Fruit fly (Drosophila melanogaster): Measurements from ENCODE around the gene CG15628.
A peak's percentile ranks its signal among the peaks of the same experiment; 100 is the strongest.

The CG15628 gene

DNA sequence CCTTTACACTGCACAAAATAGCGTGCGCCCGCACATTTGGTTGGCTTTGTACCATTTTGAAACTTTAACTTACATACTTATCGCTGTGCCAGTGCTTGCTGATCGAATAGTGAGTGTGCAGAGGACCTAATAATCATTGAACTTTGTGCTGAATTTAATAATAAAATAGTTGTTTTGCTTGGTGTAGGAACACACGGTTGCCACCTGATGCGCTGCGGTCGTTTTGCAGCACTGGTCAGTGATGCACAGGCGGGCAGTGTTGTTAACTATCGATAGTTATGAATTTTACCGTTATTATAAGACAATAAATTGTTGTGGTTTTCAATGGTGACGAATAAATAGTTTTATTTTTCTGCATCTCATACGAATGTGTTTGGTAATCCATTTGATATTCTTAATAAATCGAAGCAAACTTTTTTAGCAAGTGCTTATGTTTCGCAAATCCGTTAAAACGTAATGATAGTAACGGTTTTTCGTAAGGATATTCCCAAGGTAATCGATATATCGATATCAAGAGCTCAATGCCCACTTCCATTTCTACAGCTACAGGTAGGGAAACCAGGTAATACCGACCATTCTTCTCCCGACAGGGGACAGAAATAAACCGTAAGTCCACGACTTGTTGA, 16.3 kb downstream of the CG15628 start, which contains the start of the genes tank and CG12194 (continued):
- peak; percentile 73 for TF ChIP-seq HLH4C (GFP tag; IDR thresholded peaks at IDR 0.05; ENCODE audit: partially characterized antibody)
- peak; percentile 98 for TF ChIP-seq cas (GFP tag; IDR thresholded peaks at IDR 0.05)
- peak; percentile 99 for TF ChIP-seq CG2875 (GFP tag; optimal IDR thresholded peaks at IDR 0.05)
- peak; percentile 96 for TF ChIP-seq CG17385 (GFP tag; optimal IDR thresholded peaks at IDR 0.05)
- TF ChIP-seq CG12219 (GFP tag; optimal IDR thresholded peaks at IDR 0.05): peak; percentile 99
- peak; percentile 100 for TF ChIP-seq Ets65A (GFP tag)
- TF ChIP-seq bowl (GFP tag; IDR thresholded peaks at IDR 0.05): peak; percentile 97
- peak in 1 of 2 experiments; percentile 86 for TF ChIP-seq Hr78 (GFP tag; optimal IDR thresholded peaks at IDR 0.05)
- peak; percentile 99 for TF ChIP-seq ewg (GFP tag; optimal IDR thresholded peaks at IDR 0.05)
- peak; percentile 98 for TF ChIP-seq trh (GFP tag; optimal IDR thresholded peaks at IDR 0.05)
- TF ChIP-seq Deaf1 (tag; optimal IDR thresholded peaks at IDR 0.05): peak; percentile 87
- TF ChIP-seq CG7987 (GFP tag; optimal IDR thresholded peaks at IDR 0.05): peak; percentile 98
- TF ChIP-seq unc-4 (GFP tag; IDR thresholded peaks at IDR 0.05; ENCODE audit: partially characterized antibody): peak; percentile 79
- TF ChIP-seq lilli (GFP tag; optimal IDR thresholded peaks at IDR 0.05): peak; percentile 99
- peak; percentile 98 for TF ChIP-seq CG6175 (GFP tag; IDR thresholded peaks at IDR 0.05)
- peak; percentile 99 for TF ChIP-seq CG5953 (GFP tag; IDR thresholded peaks at IDR 0.05)
- peak; percentile 86 for TF ChIP-seq Sry-δ (GFP tag; optimal IDR thresholded peaks at IDR 0.05)
- TF ChIP-seq CG2712 (tag; optimal IDR thresholded peaks at IDR 0.05): peak; percentile 99
- TF ChIP-seq nom (GFP tag; optimal IDR thresholded peaks at IDR 0.05): peak; percentile 92
- peak; percentile 99 for TF ChIP-seq CG13624 (GFP tag; optimal IDR thresholded peaks at IDR 0.05)
- peak; percentile 93 for TF ChIP-seq Neu2 (GFP tag; optimal IDR thresholded peaks at IDR 0.05; ENCODE audit: borderline replicate concordance)
- peak; percentile 37 for TF ChIP-seq Kr (GFP tag; optimal IDR thresholded peaks at IDR 0.05)
- peak; percentile 93 for TF ChIP-seq CG10274 (GFP tag; optimal IDR thresholded peaks at IDR 0.05)
- peak; percentile 82 for TF ChIP-seq CG34376 (GFP tag; optimal IDR thresholded peaks at IDR 0.05)
- peak; percentile 99 for TF ChIP-seq ap (GFP tag; IDR thresholded peaks at IDR 0.05)
- TF ChIP-seq repo (GFP tag; optimal IDR thresholded peaks at IDR 0.05): peak; percentile 99
- TF ChIP-seq lmd (GFP tag; IDR thresholded peaks at IDR 0.05): peak; percentile 100
- peak; percentile 70 for TF ChIP-seq CG34224 (GFP tag; IDR thresholded peaks at IDR 0.05; ENCODE audit: partially characterized antibody)
- TF ChIP-seq Asciz (GFP tag; optimal IDR thresholded peaks at IDR 0.05): peak; percentile 99
- TF ChIP-seq abd-A (tag; optimal IDR thresholded peaks at IDR 0.05): no peak
- TF ChIP-seq slou (GFP tag; optimal IDR thresholded peaks at IDR 0.05): peak; percentile 99
- TF ChIP-seq pum (GFP tag; optimal IDR thresholded peaks at IDR 0.05): peak; percentile 99
- peak; percentile 94 for TF ChIP-seq CG15601 (tag; optimal IDR thresholded peaks at IDR 0.05)
- TF ChIP-seq ems (GFP tag; optimal IDR thresholded peaks at IDR 0.05): peak; percentile 99
- TF ChIP-seq Dek (tag; optimal IDR thresholded peaks at IDR 0.05): peak; percentile 97
- TF ChIP-seq CG1792 (GFP tag; optimal IDR thresholded peaks at IDR 0.05): peak; percentile 97
- TF ChIP-seq CG16863 (GFP tag; optimal IDR thresholded peaks at IDR 0.05): peak; percentile 99
- peak; percentile 98 for TF ChIP-seq CG8388 (GFP tag; optimal IDR thresholded peaks at IDR 0.05)
- TF ChIP-seq Hey (tag; optimal IDR thresholded peaks at IDR 0.05): peak; percentile 85
- peak; percentile 99 for TF ChIP-seq CG30403 (GFP tag; optimal IDR thresholded peaks at IDR 0.05)
- peak; percentile 97 for TF ChIP-seq grau (tag; optimal IDR thresholded peaks at IDR 0.05)
- peak; percentile 100 for TF ChIP-seq vvl (GFP tag; IDR thresholded peaks at IDR 0.05)
- peak; percentile 90 for TF ChIP-seq CG17912 (GFP tag; optimal IDR thresholded peaks at IDR 0.05)
- TF ChIP-seq CG11560 (tag; IDR thresholded peaks at IDR 0.05): peak; percentile 93
- TF ChIP-seq CG14710 (tag; optimal IDR thresholded peaks at IDR 0.05): peak; percentile 97
- 0 out of 4 replicates have a peak, but pooled peaks have one; percentile 70 for TF ChIP-seq chinmo (GFP tag; IDR thresholded peaks at IDR 0.05; ENCODE audit: partially characterized antibody)
- peak; percentile 99 for TF ChIP-seq gem (tag; optimal IDR thresholded peaks at IDR 0.05)
- TF ChIP-seq mld (GFP tag; IDR thresholded peaks at IDR 0.05; ENCODE audit: partially characterized antibody): 0 out of 3 replicates have a peak, but pooled peaks have one; percentile 38
